Fruit fly (Drosophila melanogaster): ENCODE data around the gene CG14630.

The CG14630 gene

DNA sequence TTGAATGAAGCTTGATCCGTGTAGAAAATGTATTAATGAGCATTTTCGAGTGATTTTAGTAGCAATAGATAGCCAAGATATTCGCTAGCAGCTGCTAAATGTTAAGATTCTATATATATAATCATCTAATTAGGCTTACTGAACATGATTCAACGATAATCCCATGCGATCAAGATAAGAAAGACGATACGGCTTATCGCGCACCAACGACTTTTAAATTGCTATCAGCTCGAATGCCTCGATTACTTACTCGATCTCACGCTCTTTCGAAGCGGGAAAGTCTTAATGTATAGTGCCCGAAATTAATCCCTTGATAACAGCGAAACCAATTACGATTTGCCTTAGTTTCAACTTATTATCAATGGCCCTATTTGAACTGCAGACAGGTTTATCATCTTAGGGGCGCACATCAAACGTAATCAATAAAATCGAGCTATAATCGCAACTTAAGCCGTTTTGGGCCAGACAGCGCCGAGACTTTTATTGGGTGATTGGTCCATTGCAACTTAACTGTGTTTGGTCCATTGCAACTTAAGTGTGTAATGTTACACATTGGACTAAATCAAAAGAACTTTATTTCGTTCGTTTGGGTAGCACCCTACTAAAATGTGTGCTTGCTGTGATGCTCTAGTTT is 19.4 kb downstream of the CG14630 start:
- TF ChIP-seq br (GFP tag; optimal IDR thresholded peaks at IDR 0.05) (no peak), usp (GFP tag; optimal IDR thresholded peaks at IDR 0.05) (no peak), tai (GFP tag; optimal IDR thresholded peaks at IDR 0.05) (no peak), foxo (GFP tag; optimal IDR thresholded peaks at IDR 0.05) (no peak), GATAd (GFP tag; optimal IDR thresholded peaks at IDR 0.05) (no peak), CrebA (GFP tag; optimal IDR thresholded peaks at IDR 0.05; ENCODE audit: borderline replicate concordance) (no peak), Dif (GFP tag; optimal IDR thresholded peaks at IDR 0.05; ENCODE audit: partially characterized antibody) (no peak), N (GFP tag; optimal IDR thresholded peaks at IDR 0.05) (no peak)

dm6 chrX:1051251-1051629 is 19.9 kb downstream of the CG14630 start, which contains the start of gene CG14629:
TSS of gene CG14629 (plus strand) at chrX:1051525.
- TF ChIP-seq br (GFP tag; optimal IDR thresholded peaks at IDR 0.05) (peak; percentile 4), tai (GFP tag; optimal IDR thresholded peaks at IDR 0.05) (no peak), Dif (GFP tag; optimal IDR thresholded peaks at IDR 0.05; ENCODE audit: partially characterized antibody) (peak; percentile 62), jim (GFP tag; optimal IDR thresholded peaks at IDR 0.05) (no peak), Sp1 (GFP tag; optimal IDR thresholded peaks at IDR 0.05) (no peak), rgr (GFP tag; optimal IDR thresholded peaks at IDR 0.05) (peak; percentile 44), Abd-B (GFP tag; optimal IDR thresholded peaks at IDR 0.05) (no peak), GATAd (GFP tag; optimal IDR thresholded peaks at IDR 0.05) (no peak), dl (GFP tag; optimal IDR thresholded peaks at IDR 0.05; ENCODE audit: insufficient read depth in 1 of 2, partially characterized antibody in 2 of 2) (peak in 1 of 2 experiments; percentile 39), Hr78 (GFP tag; optimal IDR thresholded peaks at IDR 0.05) (no peak), Mio (GFP tag; optimal IDR thresholded peaks at IDR 0.05) (no peak), lola (GFP tag; optimal IDR thresholded peaks at IDR 0.05) (no peak), Rel (GFP tag; optimal IDR thresholded peaks at IDR 0.05) (no peak), Rel (tag; optimal IDR thresholded peaks at IDR 0.05) (peak; percentile 66), CG9705 (GFP tag; optimal IDR thresholded peaks at IDR 0.05) (no peak), HLH106 (tag; optimal IDR thresholded peaks at IDR 0.05) (no peak), Hr83 (GFP tag; optimal IDR thresholded peaks at IDR 0.05; ENCODE audit: poor library complexity, severe bottlenecking) (peak; percentile 12), psq (GFP tag; optimal IDR thresholded peaks at IDR 0.05) (no peak), OdsH (GFP tag; optimal IDR thresholded peaks at IDR 0.05) (no peak), pan (optimal IDR thresholded peaks at IDR 0.05) (no peak), CG32264 (GFP tag; optimal IDR thresholded peaks at IDR 0.05) (no peak), usp (GFP tag; optimal IDR thresholded peaks at IDR 0.05) (no peak), Jra (GFP tag; optimal IDR thresholded peaks at IDR 0.05) (no peak), CrebA (GFP tag; optimal IDR thresholded peaks at IDR 0.05; ENCODE audit: borderline replicate concordance) (no peak), Vsx2 (GFP tag; optimal IDR thresholded peaks at IDR 0.05; ENCODE audit: partially characterized antibody) (peak; percentile 11), brk (GFP tag; optimal IDR thresholded peaks at IDR 0.05) (no peak), Hnf4 (GFP tag; optimal IDR thresholded peaks at IDR 0.05) (peak; percentile 41), h (GFP tag; optimal IDR thresholded peaks at IDR 0.05) (peak; percentile 2), Myc (optimal IDR thresholded peaks at IDR 0.05) (no peak), dsf (GFP tag; optimal IDR thresholded peaks at IDR 0.05; ENCODE audit: borderline replicate concordance) (no peak), foxo (GFP tag; optimal IDR thresholded peaks at IDR 0.05) (peak in 1 of 2 experiments; percentile 5), Dfd (GFP tag; optimal IDR thresholded peaks at IDR 0.05) (no peak), fru (GFP tag; optimal IDR thresholded peaks at IDR 0.05) (peak; percentile 18)

DNA sequence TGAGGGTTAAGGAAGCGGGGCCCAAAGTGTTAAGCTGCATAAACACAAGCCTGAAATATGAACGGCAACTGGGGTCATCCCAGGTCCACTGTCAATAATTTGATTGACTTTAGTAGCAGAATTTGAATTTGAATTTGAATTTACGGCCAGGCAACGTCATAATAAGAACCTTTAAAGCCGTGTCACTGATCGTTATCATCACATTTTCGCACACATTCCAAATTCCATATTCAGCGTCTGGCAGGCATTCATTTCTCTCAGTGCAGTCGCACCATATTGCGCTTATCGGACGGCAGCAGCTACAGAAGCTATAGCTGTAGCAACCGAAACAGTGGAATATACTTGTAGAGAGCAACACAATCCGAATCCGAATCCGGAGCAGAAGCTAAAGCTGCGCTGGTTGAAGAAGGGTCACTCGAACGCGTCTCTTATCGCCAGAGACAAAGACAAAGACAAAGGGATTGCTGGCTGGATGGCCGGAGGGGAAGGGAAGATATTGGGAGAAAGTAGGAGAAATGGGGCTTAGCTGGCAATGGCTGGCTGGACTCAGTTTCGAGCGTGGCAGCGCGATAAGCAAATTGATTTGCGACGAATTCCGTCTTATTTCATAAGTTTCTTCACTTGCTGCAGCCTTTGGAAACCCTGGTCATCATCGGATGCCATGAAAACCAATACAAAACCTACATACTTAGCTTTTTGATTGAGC is 21.5 kb downstream of the CG14630 start:
- TF ChIP-seq dsf (GFP tag; optimal IDR thresholded peaks at IDR 0.05; ENCODE audit: borderline replicate concordance) (no peak), brk (GFP tag; optimal IDR thresholded peaks at IDR 0.05) (peak; percentile 41), Myc (optimal IDR thresholded peaks at IDR 0.05) (no peak), CG9705 (GFP tag; optimal IDR thresholded peaks at IDR 0.05) (no peak), HLH106 (tag; optimal IDR thresholded peaks at IDR 0.05) (peak; percentile 62), OdsH (GFP tag; optimal IDR thresholded peaks at IDR 0.05) (peak; percentile 58), Mio (GFP tag; optimal IDR thresholded peaks at IDR 0.05) (no peak), dmrt93B (GFP tag; optimal IDR thresholded peaks at IDR 0.05) (peak; percentile 40), Dfd (GFP tag; optimal IDR thresholded peaks at IDR 0.05) (no peak), pan (optimal IDR thresholded peaks at IDR 0.05) (no peak), woc (GFP tag; optimal IDR thresholded peaks at IDR 0.05) (no peak), rgr (GFP tag; optimal IDR thresholded peaks at IDR 0.05) (peak; percentile 73), h (GFP tag; optimal IDR thresholded peaks at IDR 0.05) (peak; percentile 75), dl (GFP tag; optimal IDR thresholded peaks at IDR 0.05; ENCODE audit: insufficient read depth in 1 of 2, partially characterized antibody in 2 of 2) (no peak), GATAd (GFP tag; optimal IDR thresholded peaks at IDR 0.05) (no peak), Hr83 (GFP tag; optimal IDR thresholded peaks at IDR 0.05; ENCODE audit: poor library complexity, severe bottlenecking) (peak; percentile 31), CrebA (GFP tag; optimal IDR thresholded peaks at IDR 0.05; ENCODE audit: borderline replicate concordance) (no peak), lola (GFP tag; optimal IDR thresholded peaks at IDR 0.05) (no peak), Vsx2 (GFP tag; optimal IDR thresholded peaks at IDR 0.05; ENCODE audit: partially characterized antibody) (no peak), tai (GFP tag; optimal IDR thresholded peaks at IDR 0.05) (no peak), foxo (GFP tag; optimal IDR thresholded peaks at IDR 0.05) (peak in 1 of 2 experiments; percentile 78), usp (GFP tag; optimal IDR thresholded peaks at IDR 0.05) (no peak), Abd-B (GFP tag; optimal IDR thresholded peaks at IDR 0.05) (no peak), ey (GFP tag; optimal IDR thresholded peaks at IDR 0.05) (peak; percentile 61), fru (GFP tag; optimal IDR thresholded peaks at IDR 0.05) (peak; percentile 67), N (GFP tag; optimal IDR thresholded peaks at IDR 0.05) (no peak), Sp1 (GFP tag; optimal IDR thresholded peaks at IDR 0.05) (peak; percentile 52), sage (GFP tag; optimal IDR thresholded peaks at IDR 0.05) (no peak), jim (GFP tag; optimal IDR thresholded peaks at IDR 0.05) (no peak), Dif (GFP tag; optimal IDR thresholded peaks at IDR 0.05; ENCODE audit: partially characterized antibody) (no peak), CG32264 (GFP tag; optimal IDR thresholded peaks at IDR 0.05) (no peak), psq (GFP tag; optimal IDR thresholded peaks at IDR 0.05) (peak; percentile 47), Rel (GFP tag; optimal IDR thresholded peaks at IDR 0.05) (no peak), Rel (tag; optimal IDR thresholded peaks at IDR 0.05) (peak; percentile 17), Jra (GFP tag; optimal IDR thresholded peaks at IDR 0.05) (peak; percentile 32)
